Worm (Caenorhabditis elegans): ENCODE measurements around the gene Y62E10A.3.

The Y62E10A.3 gene

DNA sequence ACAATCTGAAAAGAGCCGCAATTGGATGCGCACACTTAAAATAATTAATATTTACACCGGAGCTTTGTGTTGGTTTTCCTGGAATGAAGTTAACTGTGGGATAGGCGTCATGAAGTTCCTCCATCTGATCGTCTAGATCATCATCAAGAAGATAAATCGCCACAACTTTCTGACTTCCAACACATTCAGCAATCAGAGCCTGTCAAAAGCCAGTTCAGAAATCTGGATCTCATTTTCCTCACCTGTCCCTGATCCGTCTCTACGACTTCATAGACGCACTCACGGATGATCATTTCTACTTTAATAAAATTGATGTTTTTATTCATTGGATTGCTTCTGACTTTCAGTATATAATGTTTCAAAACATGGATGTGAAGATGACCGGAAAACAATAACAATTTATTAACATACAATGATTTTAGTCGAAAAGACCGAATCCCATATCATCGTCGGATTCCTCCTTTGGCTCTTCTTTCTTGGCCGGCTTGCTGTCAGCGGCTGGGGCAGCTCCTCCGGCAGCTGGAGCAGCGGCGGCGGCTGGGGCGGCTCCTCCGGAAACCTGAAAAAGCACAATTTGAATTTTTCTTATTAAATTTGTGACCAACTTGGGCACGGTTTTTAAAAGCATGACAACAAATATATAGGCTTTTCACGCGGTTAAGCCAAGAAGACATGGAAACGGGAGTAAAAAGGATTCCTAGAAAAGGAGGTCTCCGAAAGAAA is 9.2 kb upstream of the Y62E10A.3 start, which contains the start of gene agt-1:
agt-1 (minus strand) TSS at position 293 of the 723 bp plus-strand sequence.
- TF ChIP-seq mdl-1 (tag; optimal IDR thresholded peaks at IDR 0.05) (no peak), aly-2 (tag; optimal IDR thresholded peaks at IDR 0.05) (no peak), ceh-90 (tag; optimal IDR thresholded peaks at IDR 0.05) (no peak), egl-27 (tag; optimal IDR thresholded peaks at IDR 0.05) (no peak), nhr-84 (tag; optimal IDR thresholded peaks at IDR 0.05) (no peak), lsy-2 (tag; optimal IDR thresholded peaks at IDR 0.05) (peak in 1 of 2 experiments; percentile 19), ceh-82 (tag; optimal IDR thresholded peaks at IDR 0.05) (no peak), efl-1 (optimal IDR thresholded peaks at IDR 0.05) (no peak), efl-1 (GFP tag; optimal IDR thresholded peaks at IDR 0.05 in 1 of 2) (peak in 1 of 2 experiments; percentile 87), hlh-4 (tag; optimal IDR thresholded peaks at IDR 0.05) (no peak), ama-1 (optimal IDR thresholded peaks at IDR 0.05) (no peak)

DNA sequence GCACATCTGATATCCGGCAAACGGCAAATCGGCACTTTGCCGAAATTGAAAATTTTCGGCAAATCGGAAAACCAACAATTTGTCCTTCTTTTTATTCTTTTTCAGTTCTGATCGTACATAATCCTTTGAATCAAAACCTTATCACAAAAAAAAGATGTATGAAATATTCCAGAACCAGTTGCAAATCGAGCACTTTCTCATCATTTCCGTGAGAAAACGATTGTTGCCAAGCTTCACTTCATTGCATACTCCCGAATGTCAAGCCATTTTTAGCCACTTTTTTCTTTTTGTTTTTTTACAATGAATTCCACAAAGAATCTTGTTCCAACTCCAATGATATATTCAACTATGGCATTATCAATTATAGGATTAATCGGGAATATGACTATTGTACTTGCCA is 4.8 kb upstream of the Y62E10A.3 start, which contains the start of gene srsx-25:
srsx-25 (plus strand) TSS at position 301 of the 400 bp plus-strand sequence.
- TF ChIP-seq C34B4.2 (tag; optimal IDR thresholded peaks at IDR 0.05), result no peak
- no peak for TF ChIP-seq ceh-82 (tag; optimal IDR thresholded peaks at IDR 0.05)
- TF ChIP-seq unc-86 (tag; optimal IDR thresholded peaks at IDR 0.05), result no peak
- TF ChIP-seq ceh-90 (tag; optimal IDR thresholded peaks at IDR 0.05), result no peak
- TF ChIP-seq nhr-90 (tag; optimal IDR thresholded peaks at IDR 0.05; ENCODE audit: poor library complexity), result no peak
- no peak for TF ChIP-seq blmp-1 (tag; optimal IDR thresholded peaks at IDR 0.05)
- TF ChIP-seq fos-1 (tag; optimal IDR thresholded peaks at IDR 0.05), result no peak
- no peak for TF ChIP-seq nhr-237 (tag; optimal IDR thresholded peaks at IDR 0.05)
- no peak for TF ChIP-seq alr-1 (tag; optimal IDR thresholded peaks at IDR 0.05; ENCODE audit: borderline replicate concordance)
- TF ChIP-seq zag-1 (tag; optimal IDR thresholded peaks at IDR 0.05), result no peak

DNA sequence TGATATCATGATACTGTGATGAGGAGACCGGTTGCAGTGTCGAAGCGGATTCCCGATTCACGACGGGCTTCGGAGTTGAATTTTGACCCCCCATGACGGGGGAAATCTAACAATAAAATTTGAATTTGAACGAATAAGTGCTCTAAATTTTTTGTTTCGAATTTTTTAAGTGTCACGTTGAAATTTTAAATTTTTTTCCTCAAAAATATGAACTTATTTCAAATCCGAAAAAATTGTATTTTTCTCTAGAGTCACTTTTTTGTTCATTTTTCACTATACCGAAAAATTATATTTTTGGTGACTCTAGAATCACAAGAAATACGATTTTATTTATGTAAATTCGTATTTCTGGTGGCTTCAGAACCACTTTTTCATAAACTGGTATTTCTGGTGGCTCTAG is 1.6 kb downstream of the Y62E10A.3 start, which contains the start of gene W02A2.8:
W02A2.8 (minus strand) TSS at position 101 of the 400 bp plus-strand sequence.
- TF ChIP-seq nhr-84 (tag; optimal IDR thresholded peaks at IDR 0.05), result no peak
- TF ChIP-seq sptf-1 (tag; optimal IDR thresholded peaks at IDR 0.05), result no peak
- TF ChIP-seq lin-39 (tag; optimal IDR thresholded peaks at IDR 0.05), result no peak
- no peak for TF ChIP-seq nhr-76 (tag; optimal IDR thresholded peaks at IDR 0.05)
- TF ChIP-seq irx-1 (tag; optimal IDR thresholded peaks at IDR 0.05), result no peak
- no peak for TF ChIP-seq nhr-77 (tag; optimal IDR thresholded peaks at IDR 0.05)
- TF ChIP-seq lin-35 (GFP tag; optimal IDR thresholded peaks at IDR 0.05), result no peak

DNA sequence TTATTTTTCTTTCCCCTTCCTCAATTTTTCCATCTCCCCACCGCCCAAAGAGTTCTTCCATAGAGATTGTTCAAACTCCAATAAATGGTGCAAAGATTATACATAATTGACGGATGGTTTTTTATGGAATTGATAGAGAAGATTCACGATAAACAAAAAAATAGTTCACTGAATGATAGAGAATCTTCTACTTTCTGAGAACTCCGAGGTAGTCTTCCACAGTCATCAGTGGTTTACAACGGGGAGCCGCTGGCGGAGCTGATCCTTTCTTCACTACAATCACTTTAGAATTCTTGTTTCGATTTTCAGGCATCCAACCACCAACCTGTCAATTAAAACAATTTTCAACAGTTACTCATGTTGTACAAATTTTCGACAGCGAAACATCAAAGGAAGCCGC is 4.0 kb downstream of the Y62E10A.3 start:
- TF ChIP-seq tbx-2 (tag; optimal IDR thresholded peaks at IDR 0.05) (no peak), lsy-2 (tag; optimal IDR thresholded peaks at IDR 0.05) (no peak), grh-1 (GFP tag; IDR thresholded peaks at IDR 0.05) (no peak), elt-3 (tag; optimal IDR thresholded peaks at IDR 0.05) (no peak), isw-1 (GFP tag; IDR thresholded peaks at IDR 0.05) (no peak), egl-13 (tag; optimal IDR thresholded peaks at IDR 0.05) (no peak), mab-9 (GFP tag; IDR thresholded peaks at IDR 0.05) (no peak), ceh-8 (GFP tag; optimal IDR thresholded peaks at IDR 0.05) (no peak), C34B4.2 (tag; optimal IDR thresholded peaks at IDR 0.05) (no peak), sptf-1 (tag; optimal IDR thresholded peaks at IDR 0.05) (no peak), nhr-76 (tag; optimal IDR thresholded peaks at IDR 0.05) (no peak), ces-1 (GFP tag; optimal IDR thresholded peaks at IDR 0.05) (no peak), blmp-1 (tag; optimal IDR thresholded peaks at IDR 0.05) (no peak), Y116A8C.19 (tag; optimal IDR thresholded peaks at IDR 0.05; ENCODE audit: borderline replicate concordance) (no peak)

DNA sequence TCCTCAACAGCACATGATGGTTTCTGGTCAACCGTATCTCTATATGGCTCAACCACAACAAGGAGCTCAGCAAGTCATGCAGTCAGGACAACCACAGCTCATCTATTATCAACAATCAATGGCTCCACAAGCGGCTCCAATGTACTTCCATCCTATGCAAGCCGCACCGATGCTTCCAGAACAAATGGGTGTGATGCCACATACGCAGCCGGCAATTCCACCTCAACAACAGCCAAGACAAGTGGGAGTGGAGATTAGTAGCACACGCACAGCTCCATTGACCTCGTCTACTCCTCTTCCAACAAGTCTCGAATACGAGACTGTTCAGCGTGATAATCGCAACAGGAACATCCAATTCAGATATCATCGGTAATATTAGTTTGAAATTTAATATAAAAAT is 6.0 kb downstream of the Y62E10A.3 start:
- TF ChIP-seq tlp-1 (tag; optimal IDR thresholded peaks at IDR 0.05) (no peak), efl-1 (optimal IDR thresholded peaks at IDR 0.05) (no peak), efl-1 (GFP tag; optimal IDR thresholded peaks at IDR 0.05 in 1 of 2) (peak in 1 of 2 experiments; percentile 91)
